Fruit fly (Drosophila melanogaster) whole organism, embryonic: Measurements from ENCODE around the gene Ugt37A2.

Experiments used
- Bgb ChIP-seq: fragments of 200-800 bp; sonication (Bioruptor generic); IDR thresholded peaks from 2 replicates; pipeline ENCODE4 v1.3.6; 2022; ENCODE audit warnings: missing biosample characterization, missing genetic modification characterization; ENCODE audit not compliant: partially characterized antibody
- CG10267 ChIP-seq: fragments of 200-800 bp; sonication (Bioruptor generic); optimal IDR thresholded peaks from 2 replicates; lab custom pipeline; 2018; ENCODE audit warnings: missing biosample characterization, mild to moderate bottlenecking, missing genetic modification characterization, moderate library complexity
- CG11247 ChIP-seq: fragments of 200-800 bp; sonication (Bioruptor generic); IDR thresholded peaks from 2 replicates; pipeline ENCODE4 v1.3.6; 2022; ENCODE audit warnings: missing biosample characterization, missing genetic modification characterization
- CG11560 ChIP-seq: fragments of 200-800 bp; sonication (Bioruptor generic); IDR thresholded peaks from 3 replicates; pipeline ENCODE4 v1.3.6; 2022; ENCODE audit warnings: missing biosample characterization, missing genetic modification characterization
- CG12391 ChIP-seq: fragments of 200-800 bp; sonication (Bioruptor generic); optimal IDR thresholded peaks from 3 replicates; lab custom pipeline; 2018; ENCODE audit warnings: missing biosample characterization, mild to moderate bottlenecking, missing genetic modification characterization, moderate library complexity
- CG15011 ChIP-seq: fragments of 200-800 bp; sonication (Bioruptor generic); optimal IDR thresholded peaks from 3 replicates; lab custom pipeline; 2018; ENCODE audit warnings: missing biosample characterization, mild to moderate bottlenecking, missing genetic modification characterization
- CG15601 ChIP-seq: fragments of 200-800 bp; sonication (Bioruptor generic); optimal IDR thresholded peaks from 3 replicates; lab custom pipeline; 2019; ENCODE audit warnings: missing biosample characterization, mild to moderate bottlenecking, missing genetic modification characterization, moderate library complexity
- CG2678 ChIP-seq: fragments of 200-800 bp; sonication (Bioruptor generic); optimal IDR thresholded peaks from 3 replicates; lab custom pipeline; 2019; ENCODE audit warnings: missing biosample characterization, mild to moderate bottlenecking, missing genetic modification characterization, moderate library complexity
- CG30403 ChIP-seq: fragments of 200-800 bp; sonication (Bioruptor generic); optimal IDR thresholded peaks from 3 replicates; lab custom pipeline; 2016; ENCODE audit warnings: missing biosample characterization, missing genetic modification characterization
- CG3281 ChIP-seq: fragments of 200-800 bp; sonication (Bioruptor generic); optimal IDR thresholded peaks from 3 replicates; lab custom pipeline; 2017; ENCODE audit warnings: missing biosample characterization, mild to moderate bottlenecking, missing genetic modification characterization
- CG4360 ChIP-seq: fragments of 200-800 bp; sonication (Bioruptor generic); IDR thresholded peaks from 2 replicates; pipeline ENCODE4 v1.3.6; 2022; ENCODE audit warnings: missing biosample characterization, missing genetic modification characterization
- CG4820 ChIP-seq: fragments of 200-800 bp; sonication (Bioruptor generic); optimal IDR thresholded peaks from 3 replicates; lab custom pipeline; 2016; ENCODE audit warnings: missing biosample characterization, missing genetic modification characterization
- CG5245 ChIP-seq: fragments of 200-800 bp; sonication (Bioruptor generic); optimal IDR thresholded peaks from 3 replicates; lab custom pipeline; 2016; ENCODE audit warnings: missing biosample characterization, missing genetic modification characterization
- CG6683 ChIP-seq: fragments of 200-800 bp; sonication (Bioruptor generic); optimal IDR thresholded peaks from 2 replicates; lab custom pipeline; 2017; ENCODE audit warnings: missing biosample characterization, mild to moderate bottlenecking, missing genetic modification characterization, missing genetic modification reagents
- CG6791 ChIP-seq: fragments of 200-800 bp; sonication (Bioruptor generic); IDR thresholded peaks from 3 replicates; pipeline ENCODE4 v1.3.6; 2022; ENCODE audit warnings: missing biosample characterization, missing genetic modification characterization; ENCODE audit not compliant: partially characterized antibody
- CG7786 ChIP-seq: fragments of 200-800 bp; sonication (Bioruptor generic); optimal IDR thresholded peaks from 2 replicates; lab custom pipeline; 2016; ENCODE audit warnings: missing biosample characterization, missing genetic modification characterization
- CG8765 ChIP-seq: fragments of 200-800 bp; sonication (Bioruptor generic); IDR thresholded peaks from 2 replicates; pipeline ENCODE4 v1.3.6; 2022; ENCODE audit warnings: missing biosample characterization, missing genetic modification characterization
- CG9876 ChIP-seq: fragments of 200-800 bp; sonication (Bioruptor generic); optimal IDR thresholded peaks from 2 replicates; lab custom pipeline; 2016; ENCODE audit warnings: missing biosample characterization, missing genetic modification characterization
- Doc3 ChIP-seq: fragments of 200-800 bp; sonication (Bioruptor generic); IDR thresholded peaks from 3 replicates; pipeline ENCODE4 v1.3.6; 2022; ENCODE audit warnings: missing biosample characterization, missing genetic modification characterization; ENCODE audit not compliant: partially characterized antibody
- Drgx ChIP-seq: fragments of 200-800 bp; sonication (Bioruptor generic); IDR thresholded peaks from 2 replicates; pipeline ENCODE4 v1.3.6; 2022; ENCODE audit warnings: missing biosample characterization, missing genetic modification characterization
- E2f1 ChIP-seq: fragments of 200-800 bp; sonication (Bioruptor generic); IDR thresholded peaks from 2 replicates; pipeline ENCODE4 v1.3.6; 2022; ENCODE audit warnings: missing biosample characterization, missing genetic modification characterization
- Fer3 ChIP-seq: fragments of 200-800 bp; sonication (Bioruptor generic); optimal IDR thresholded peaks from 2 replicates; lab custom pipeline; 2018; ENCODE audit warnings: missing biosample characterization, mild to moderate bottlenecking, missing genetic modification characterization, moderate library complexity
- Gsc ChIP-seq: fragments of 200-800 bp; sonication (Bioruptor generic); IDR thresholded peaks from 2 replicates; pipeline ENCODE4 v1.3.6; 2022; ENCODE audit warnings: missing biosample characterization, missing genetic modification characterization
- Hr51 ChIP-seq, 2 experiments: fragments of 200-800 bp; sonication (Bioruptor generic); optimal IDR thresholded peaks; 2 replicates in 1 of 2; 3 replicates in 1 of 2; lab custom pipeline; 2016 to 2018; ENCODE audit warnings: missing biosample characterization in 2 of 2, missing genetic modification characterization in 2 of 2, mild to moderate bottlenecking in 1 of 2, moderate library complexity in 1 of 2
- Hsf ChIP-seq: fragments of 200-800 bp; sonication (Bioruptor generic); optimal IDR thresholded peaks from 3 replicates; lab custom pipeline; 2016; ENCODE audit warnings: missing biosample characterization, missing genetic modification characterization
- MBD-R2 ChIP-seq: fragments of 200-800 bp; sonication (Bioruptor generic); IDR thresholded peaks from 2 replicates; pipeline ENCODE4 v1.3.6; 2022; ENCODE audit warnings: missing biosample characterization, missing genetic modification characterization
- MESR4 ChIP-seq: fragments of 200-800 bp; sonication (Bioruptor generic); optimal IDR thresholded peaks from 2 replicates; lab custom pipeline; 2018; ENCODE audit warnings: missing biosample characterization, mild to moderate bottlenecking, missing genetic modification characterization, moderate library complexity
- Meics ChIP-seq: fragments of 200-800 bp; sonication (Bioruptor generic); optimal IDR thresholded peaks from 2 replicates; lab custom pipeline; 2017; ENCODE audit warnings: missing biosample characterization, mild to moderate bottlenecking, missing genetic modification characterization
- NFAT ChIP-seq: fragments of 200-800 bp; sonication (Bioruptor generic); IDR thresholded peaks from 2 replicates; pipeline ENCODE4 v1.3.6; 2022; ENCODE audit warnings: missing biosample characterization, missing genetic modification characterization
- Spps ChIP-seq: fragments of 200-800 bp; sonication (Bioruptor generic); optimal IDR thresholded peaks from 2 replicates; lab custom pipeline; 2018; ENCODE audit warnings: missing biosample characterization, mild to moderate bottlenecking, missing genetic modification characterization
- Sry-δ ChIP-seq: fragments of 200-800 bp; sonication (Bioruptor generic); optimal IDR thresholded peaks from 2 replicates; lab custom pipeline; 2016; ENCODE audit warnings: missing biosample characterization, missing genetic modification characterization
- ap ChIP-seq: fragments of 200-800 bp; sonication (Bioruptor generic); IDR thresholded peaks from 2 replicates; pipeline ENCODE4 v1.3.6; 2022; ENCODE audit warnings: missing biosample characterization, missing genetic modification characterization
- ara ChIP-seq: fragments of 200-800 bp; sonication (Bioruptor generic); IDR thresholded peaks from 2 replicates; pipeline ENCODE4 v1.3.6; 2022; ENCODE audit warnings: missing biosample characterization, missing genetic modification characterization
- chn ChIP-seq: fragments of 200-800 bp; sonication (Bioruptor generic); optimal IDR thresholded peaks from 2 replicates; lab custom pipeline; 2016; ENCODE audit warnings: missing biosample characterization, missing genetic modification characterization
- corto ChIP-seq: fragments of 200-800 bp; sonication (Bioruptor generic); optimal IDR thresholded peaks from 2 replicates; lab custom pipeline; 2016; ENCODE audit warnings: missing biosample characterization, mild to moderate bottlenecking, missing genetic modification characterization, moderate library complexity
- crol ChIP-seq: fragments of 200-800 bp; sonication (Bioruptor generic); IDR thresholded peaks from 2 replicates; pipeline ENCODE4 v1.3.6; 2022; ENCODE audit warnings: missing biosample characterization, missing genetic modification characterization
- crp ChIP-seq, 2 experiments: fragments of 200-800 bp; sonication (Bioruptor generic); optimal IDR thresholded peaks; 2 replicates in 1 of 2; 3 replicates in 1 of 2; lab custom pipeline; 2017; ENCODE audit warnings: missing biosample characterization in 2 of 2, missing genetic modification characterization in 2 of 2, mild to moderate bottlenecking in 1 of 2, moderate library complexity in 1 of 2
- dmrt11E ChIP-seq: fragments of 200-800 bp; sonication (Bioruptor generic); optimal IDR thresholded peaks from 3 replicates; lab custom pipeline; 2018; ENCODE audit warnings: missing biosample characterization, mild to moderate bottlenecking, missing genetic modification characterization, moderate library complexity
- fd102C ChIP-seq: fragments of 200-800 bp; sonication (Bioruptor generic); optimal IDR thresholded peaks from 2 replicates; lab custom pipeline; 2018; ENCODE audit warnings: missing biosample characterization, mild to moderate bottlenecking, missing genetic modification characterization, moderate library complexity
- gfzf ChIP-seq: fragments of 200-800 bp; sonication (Bioruptor generic); optimal IDR thresholded peaks from 2 replicates; lab custom pipeline; 2016; ENCODE audit warnings: missing biosample characterization, mild to moderate bottlenecking, missing genetic modification characterization, moderate library complexity
- gsb ChIP-seq: fragments of 200-800 bp; sonication (Bioruptor generic); IDR thresholded peaks from 2 replicates; pipeline ENCODE4 v1.3.6; 2022; ENCODE audit warnings: missing biosample characterization, missing genetic modification characterization
- hb ChIP-seq: fragments of 200-800 bp; sonication (Bioruptor generic); IDR thresholded peaks from 3 replicates; pipeline ENCODE4 v1.3.6; 2022; ENCODE audit warnings: missing biosample characterization, missing genetic modification characterization; ENCODE audit not compliant: partially characterized antibody
- klu ChIP-seq: fragments of 200-800 bp; sonication (Bioruptor generic); IDR thresholded peaks from 2 replicates; pipeline ENCODE4 v1.3.6; 2022; ENCODE audit warnings: missing biosample characterization, missing genetic modification characterization
- mld ChIP-seq: fragments of 200-800 bp; sonication (Bioruptor generic); IDR thresholded peaks from 3 replicates; pipeline ENCODE4 v1.3.6; 2022; ENCODE audit warnings: missing biosample characterization, missing genetic modification characterization; ENCODE audit not compliant: partially characterized antibody
- pzg ChIP-seq: fragments of 200-800 bp; sonication (Bioruptor generic); optimal IDR thresholded peaks from 3 replicates; lab custom pipeline; 2018; ENCODE audit warnings: missing biosample characterization, mild to moderate bottlenecking, missing genetic modification characterization, moderate library complexity
- run ChIP-seq: fragments of 200-800 bp; sonication (Bioruptor generic); optimal IDR thresholded peaks from 3 replicates; lab custom pipeline; 2018; ENCODE audit warnings: missing biosample characterization, mild to moderate bottlenecking, missing genetic modification characterization
- sens ChIP-seq: fragments of 200-800 bp; sonication (Bioruptor generic); peaks from one replicate; lab custom pipeline; 2016; ENCODE audit warnings: missing biosample characterization, missing genetic modification characterization
- so ChIP-seq: fragments of 200-800 bp; sonication (Bioruptor generic); IDR thresholded peaks from 3 replicates; pipeline ENCODE4 v1.3.6; 2022; ENCODE audit warnings: missing biosample characterization, missing genetic modification characterization
- stc ChIP-seq: fragments of 200-800 bp; sonication (Bioruptor generic); IDR thresholded peaks from 2 replicates; pipeline ENCODE4 v1.3.6; 2022; ENCODE audit warnings: missing biosample characterization, missing genetic modification characterization
- twi ChIP-seq: fragments of 200-800 bp; optimal IDR thresholded peaks from 2 replicates; lab custom pipeline; 2019; ENCODE audit warnings: missing biosample characterization, mild to moderate bottlenecking, missing genetic modification characterization, moderate library complexity

The Ugt37A2 gene

DNA sequence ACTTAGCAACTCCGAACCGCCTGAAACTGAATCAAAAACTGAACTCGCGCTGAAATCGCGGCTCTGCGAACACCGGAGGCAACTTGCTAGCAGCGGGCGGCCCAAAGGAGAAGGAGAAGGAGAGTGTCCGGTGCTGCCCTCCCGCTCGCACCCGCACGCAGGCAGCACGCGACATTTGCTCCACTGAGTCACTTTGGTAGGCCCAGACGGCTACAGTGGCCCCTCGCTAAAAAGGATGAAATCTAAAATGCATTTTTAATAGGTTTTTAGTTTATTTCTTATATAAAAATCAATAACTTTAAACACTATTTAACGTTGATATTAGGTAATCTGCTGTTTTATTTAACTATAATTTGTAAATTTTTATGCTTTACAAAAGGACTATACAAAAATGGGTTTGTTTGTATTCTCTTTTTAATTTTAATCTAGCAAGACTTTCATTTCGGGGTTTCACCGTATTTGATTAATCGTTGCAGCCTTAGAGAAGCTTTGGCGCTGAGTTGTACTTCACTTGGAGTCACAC lies 17.0 kb upstream of the Ugt37A2 start, which contains the start of gene Men (continued):
- TF ChIP-seq MBD-R2 (GFP tag; lab: Robert Waterston, UW) (no peak), Hsf (GFP tag; lab: Kevin White, UChicago) (no peak), so (GFP tag; lab: Robert Waterston, UW) (peak; percentile 59; the same call in 1 of the 3 replicates), CG3281 (GFP tag; lab: Kevin White, UChicago) (peak; percentile 49), CG8765 (GFP tag; lab: Robert Waterston, UW) (no peak), CG4360 (GFP tag; lab: Robert Waterston, UW) (peak; percentile 13; the same call in 1 of the 2 replicates), CG6791 (no peak), Bgb (no peak), CG11560 (tag; lab: Robert Waterston, UW) (no peak), twi (peak; percentile 34), CG4820 (GFP tag; lab: Kevin White, UChicago) (peak; percentile 40), CG11247 (GFP tag; lab: Robert Waterston, UW) (peak; percentile 38; the same call in 1 of the 2 replicates), chn (no peak), fd102C (GFP tag; lab: Kevin White, UChicago) (no peak), MESR4 (GFP tag; lab: Kevin White, UChicago) (no peak), CG5245 (GFP tag; lab: Kevin White, UChicago) (no peak), Fer3 (tag; lab: Kevin White, UChicago) (peak; percentile 52), dmrt11E (tag; lab: Kevin White, UChicago) (peak; percentile 17), Drgx (peak; percentile 65; the same call in 1 of the 2 replicates), CG12391 (tag; lab: Kevin White, UChicago) (peak; percentile 61), corto (GFP tag; lab: Kevin White, UChicago) (no peak), CG2678 (tag; lab: Kevin White, UChicago) (peak; percentile 85), Doc3 (no peak), CG15011 (GFP tag; lab: Kevin White, UChicago) (no peak), E2f1 (GFP tag; lab: Robert Waterston, UW) (peak; percentile 63), CG30403 (GFP tag; lab: Kevin White, UChicago) (peak; percentile 61), gfzf (GFP tag; lab: Kevin White, UChicago) (no peak), CG9876 (GFP tag; lab: Kevin White, UChicago) (no peak), mld (GFP tag; lab: Robert Waterston, UW) (no peak), Hr51 (GFP tag; optimal IDR thresholded peaks at IDR 0.05; lab: Kevin White, UChicago) (peak in 1 of 2 experiments; percentile 88), ap (GFP tag; lab: Robert Waterston, UW) (peak; percentile 37; the same call in 1 of the 2 replicates), pzg (GFP tag; lab: Kevin White, UChicago) (no peak), Meics (GFP tag; lab: Kevin White, UChicago) (peak; percentile 63), CG7786 (GFP tag; lab: Kevin White, UChicago) (no peak), gsb (GFP tag; lab: Robert Waterston, UW) (0 out of 2 replicates have a peak, but pooled peaks have one; percentile 16), crol (GFP tag; lab: Robert Waterston, UW) (no peak), CG10267 (tag; lab: Kevin White, UChicago) (peak; percentile 35), run (tag; lab: Kevin White, UChicago) (peak; percentile 31), stc (GFP tag; lab: Robert Waterston, UW) (peak; percentile 64), Spps (tag; lab: Kevin White, UChicago) (no peak), NFAT (GFP tag; lab: Robert Waterston, UW) (peak; percentile 37; the same call in 1 of the 2 replicates), CG15601 (tag; lab: Kevin White, UChicago) (peak; percentile 37), hb (GFP tag; lab: Robert Waterston, UW) (no peak), klu (GFP tag; lab: Robert Waterston, UW) (peak; percentile 47; the same call in 1 of the 2 replicates), CG6683 (GFP tag; lab: Kevin White, UChicago) (peak; percentile 18), ara (GFP tag; lab: Robert Waterston, UW) (0 out of 2 replicates have a peak, but pooled peaks have one; percentile 9), crp (GFP tag; optimal IDR thresholded peaks at IDR 0.05; lab: Kevin White, UChicago) (no peak), sens (peak; percentile 82), Gsc (GFP tag; lab: Robert Waterston, UW) (no peak), Sry-δ (GFP tag; lab: Kevin White, UChicago) (no peak)
